Worm (Caenorhabditis elegans): Measurements from ENCODE around the gene chca-1.

DNA sequence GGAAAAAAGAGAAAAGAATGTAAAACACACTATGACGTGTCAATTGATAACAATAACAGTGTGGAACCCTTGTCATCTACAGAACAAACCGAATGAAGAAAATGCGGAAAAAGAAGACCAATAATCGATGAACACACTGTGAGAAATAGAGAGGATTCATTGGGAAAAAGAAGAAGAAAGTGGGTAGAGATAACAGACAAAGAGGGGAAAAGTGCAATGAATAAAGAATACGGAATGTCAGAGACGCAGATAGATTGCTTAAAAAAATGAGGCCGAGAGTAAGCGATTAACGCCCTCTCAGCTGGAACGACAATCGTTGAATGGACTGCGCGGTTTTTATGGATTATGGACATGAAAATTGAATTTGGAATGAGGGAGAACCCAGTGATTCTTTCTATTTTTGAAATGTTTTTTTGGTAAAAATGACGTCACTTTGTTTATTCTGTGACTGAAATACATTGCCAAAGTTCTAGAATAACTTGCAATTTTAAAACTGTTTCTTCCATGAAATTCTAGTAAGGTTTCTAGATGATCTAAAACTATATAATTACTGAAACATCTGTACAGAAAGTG, 3.3 kb upstream of the chca-1 start, which contains the start of gene amph-1:
- TF ChIP-seq dao-5 (tag; optimal IDR thresholded peaks at IDR 0.05), result no peak
- peak; percentile 44 for TF ChIP-seq W03F9.2 (tag; optimal IDR thresholded peaks at IDR 0.05)
- TF ChIP-seq him-1 (tag; optimal IDR thresholded peaks at IDR 0.05), result no peak
